Fruit fly (Drosophila melanogaster) whole organism, embryonic: ENCODE results near the gene Best4.

Experiments
- Adf1 ChIP-seq: fragments of 200-800 bp; sonication (Bioruptor generic); IDR thresholded peaks from 2 replicates; pipeline ENCODE4 v1.3.6; 2022; ENCODE audit warnings: missing biosample characterization, missing genetic modification characterization
- Blimp-1 ChIP-seq: fragments of 200-800 bp; sonication (Bioruptor generic); optimal IDR thresholded peaks from 3 replicates; lab custom pipeline; 2018; ENCODE audit warnings: missing biosample characterization, missing genetic modification characterization, mild to moderate bottlenecking, moderate library complexity, missing genetic modification reagents
- CG1024 ChIP-seq: fragments of 200-800 bp; sonication (Bioruptor generic); IDR thresholded peaks from 2 replicates; pipeline ENCODE4 v1.3.6; 2022; ENCODE audit warnings: missing biosample characterization, missing genetic modification characterization
- CG10431 ChIP-seq: fragments of 200-800 bp; sonication (Bioruptor generic); optimal IDR thresholded peaks from 3 replicates; lab custom pipeline; 2018; ENCODE audit warnings: missing biosample characterization, mild to moderate bottlenecking, missing genetic modification characterization
- CG11696 ChIP-seq: fragments of 200-800 bp; sonication (Bioruptor generic); IDR thresholded peaks from 2 replicates; pipeline ENCODE4 v1.3.6; 2022; ENCODE audit warnings: missing biosample characterization, missing genetic modification characterization
- CG12155 ChIP-seq: fragments of 200-800 bp; sonication (Bioruptor generic); optimal IDR thresholded peaks from 3 replicates; lab custom pipeline; 2016; ENCODE audit warnings: missing biosample characterization, missing genetic modification characterization
- CG15696 ChIP-seq: fragments of 200-800 bp; sonication (Bioruptor generic); optimal IDR thresholded peaks from 2 replicates; lab custom pipeline; 2019; ENCODE audit warnings: missing biosample characterization, mild to moderate bottlenecking, missing genetic modification characterization, moderate library complexity
- CG1602 ChIP-seq: fragments of 200-800 bp; sonication (Bioruptor generic); optimal IDR thresholded peaks from 3 replicates; lab custom pipeline; 2016; ENCODE audit warnings: missing biosample characterization, missing genetic modification characterization
- CG16813 ChIP-seq: fragments of 200-800 bp; sonication (Bioruptor generic); IDR thresholded peaks from 3 replicates; pipeline ENCODE4 v1.3.6; 2022; ENCODE audit warnings: missing biosample characterization, missing genetic modification characterization; ENCODE audit not compliant: partially characterized antibody
- CG2202 ChIP-seq: fragments of 200-800 bp; sonication (Bioruptor generic); optimal IDR thresholded peaks from 2 replicates; lab custom pipeline; 2018; ENCODE audit warnings: missing biosample characterization, mild to moderate bottlenecking, missing genetic modification characterization
- CG2678 ChIP-seq: fragments of 200-800 bp; sonication (Bioruptor generic); optimal IDR thresholded peaks from 3 replicates; lab custom pipeline; 2019; ENCODE audit warnings: missing biosample characterization, mild to moderate bottlenecking, missing genetic modification characterization, moderate library complexity
- CG3407 ChIP-seq: fragments of 200-800 bp; sonication (Bioruptor generic); optimal IDR thresholded peaks from 2 replicates; lab custom pipeline; 2018; ENCODE audit warnings: missing biosample characterization, mild to moderate bottlenecking, missing genetic modification characterization
- CG3847 ChIP-seq: fragments of 200-800 bp; sonication (Bioruptor generic); IDR thresholded peaks from 2 replicates; pipeline ENCODE4 v1.3.6; 2022; ENCODE audit warnings: missing biosample characterization, missing genetic modification characterization
- CG5245 ChIP-seq: fragments of 200-800 bp; sonication (Bioruptor generic); optimal IDR thresholded peaks from 3 replicates; lab custom pipeline; 2016; ENCODE audit warnings: missing biosample characterization, missing genetic modification characterization
- CG6813 ChIP-seq: fragments of 200-800 bp; sonication (Bioruptor generic); optimal IDR thresholded peaks from 2 replicates; lab custom pipeline; 2017; ENCODE audit warnings: missing biosample characterization, missing genetic modification characterization, mild to moderate bottlenecking, moderate library complexity, missing genetic modification reagents
- CG8281 ChIP-seq: fragments of 200-800 bp; sonication (Bioruptor generic); optimal IDR thresholded peaks from 2 replicates; lab custom pipeline; 2018; ENCODE audit warnings: missing biosample characterization, mild to moderate bottlenecking, missing genetic modification characterization, moderate library complexity
- CG9437 ChIP-seq: fragments of 200-800 bp; sonication (Bioruptor generic); optimal IDR thresholded peaks from 2 replicates; lab custom pipeline; 2018; ENCODE audit warnings: missing biosample characterization, mild to moderate bottlenecking, missing genetic modification characterization
- CG9876 ChIP-seq: fragments of 200-800 bp; sonication (Bioruptor generic); optimal IDR thresholded peaks from 2 replicates; lab custom pipeline; 2016; ENCODE audit warnings: missing biosample characterization, missing genetic modification characterization
- CG9932 ChIP-seq: fragments of 200-800 bp; sonication (Bioruptor generic); IDR thresholded peaks from 2 replicates; pipeline ENCODE4 v1.3.6; 2022; ENCODE audit warnings: missing biosample characterization, missing genetic modification characterization
- CkIIα-i1 ChIP-seq: fragments of 200-800 bp; sonication (Bioruptor generic); IDR thresholded peaks from 2 replicates; pipeline ENCODE4 v1.3.6; 2022; ENCODE audit warnings: missing biosample characterization, missing genetic modification characterization
- Dek ChIP-seq: fragments of 200-800 bp; sonication (Bioruptor generic); optimal IDR thresholded peaks from 3 replicates; lab custom pipeline; 2019; ENCODE audit warnings: missing biosample characterization, mild to moderate bottlenecking, missing genetic modification characterization, moderate library complexity
- Dip2 ChIP-seq: fragments of 200-800 bp; sonication (Bioruptor generic); IDR thresholded peaks from 2 replicates; pipeline ENCODE4 v1.3.6; 2022; ENCODE audit warnings: missing biosample characterization, missing genetic modification characterization
- HLH3B ChIP-seq: fragments of 200-800 bp; sonication (Bioruptor generic); IDR thresholded peaks from 2 replicates; pipeline ENCODE4 v1.3.6; 2022; ENCODE audit warnings: missing biosample characterization, missing genetic modification characterization
- Lim3 ChIP-seq: fragments of 200-800 bp; sonication (Bioruptor generic); IDR thresholded peaks from 2 replicates; pipeline ENCODE4 v1.3.6; 2022; ENCODE audit warnings: missing biosample characterization, missing genetic modification characterization
- Lpt ChIP-seq: fragments of >200 bp; optimal IDR thresholded peaks from 2 replicates; lab custom pipeline; 2018; ENCODE audit warnings: missing biosample characterization, missing genetic modification characterization
- Sox102F ChIP-seq: fragments of 200-800 bp; sonication (Bioruptor generic); optimal IDR thresholded peaks from 2 replicates; lab custom pipeline; 2018; ENCODE audit warnings: missing biosample characterization, mild to moderate bottlenecking, missing genetic modification characterization, moderate library complexity
- Sry-β ChIP-seq: fragments of 200-800 bp; sonication (Bioruptor generic); optimal IDR thresholded peaks from 2 replicates; lab custom pipeline; 2018; ENCODE audit warnings: missing biosample characterization, mild to moderate bottlenecking, missing genetic modification characterization, moderate library complexity
- Tbp ChIP-seq: fragments of >200 bp; optimal IDR thresholded peaks from 2 replicates; lab custom pipeline; 2018; ENCODE audit warnings: missing biosample characterization, missing genetic modification characterization
- Usf ChIP-seq: fragments of 200-800 bp; sonication (Bioruptor generic); optimal IDR thresholded peaks from 2 replicates; lab custom pipeline; 2017; ENCODE audit warnings: missing genotype, missing biosample characterization, missing genetic modification characterization
- Xbp1 ChIP-seq: fragments of 200-800 bp; sonication (Bioruptor generic); optimal IDR thresholded peaks from 3 replicates; lab custom pipeline; 2016; ENCODE audit warnings: missing biosample characterization, mild to moderate bottlenecking, missing genetic modification characterization
- ash1 ChIP-seq: fragments of 200-800 bp; sonication (Bioruptor generic); optimal IDR thresholded peaks from 2 replicates; lab custom pipeline; 2018; ENCODE audit warnings: missing biosample characterization, mild to moderate bottlenecking, missing genetic modification characterization
- ato ChIP-seq: fragments of 200-800 bp; sonication (Bioruptor generic); IDR thresholded peaks from 2 replicates; pipeline ENCODE4 v1.3.6; 2022; ENCODE audit warnings: missing biosample characterization, missing genetic modification characterization; ENCODE audit not compliant: partially characterized antibody
- bab2 ChIP-seq: fragments of 200-800 bp; sonication (Bioruptor generic); optimal IDR thresholded peaks from 2 replicates; lab custom pipeline; 2016; ENCODE audit warnings: missing biosample characterization, missing genetic modification characterization
- bowl ChIP-seq: fragments of 200-800 bp; sonication (Bioruptor generic); IDR thresholded peaks from 2 replicates; pipeline ENCODE4 v1.3.6; 2022; ENCODE audit warnings: missing biosample characterization, missing genetic modification characterization
- cas ChIP-seq: fragments of 200-800 bp; sonication (Bioruptor generic); IDR thresholded peaks from 2 replicates; pipeline ENCODE4 v1.3.6; 2022; ENCODE audit warnings: missing biosample characterization, missing genetic modification characterization
- dmrt99B ChIP-seq: fragments of 200-800 bp; sonication (Bioruptor generic); optimal IDR thresholded peaks from 2 replicates; lab custom pipeline; 2018; ENCODE audit warnings: missing biosample characterization, mild to moderate bottlenecking, missing genetic modification characterization, moderate library complexity
- gce ChIP-seq: fragments of 200-800 bp; sonication (Bioruptor generic); IDR thresholded peaks from 3 replicates; pipeline ENCODE4 v1.3.6; 2022; ENCODE audit warnings: missing biosample characterization, missing genetic modification characterization
- ham ChIP-seq: fragments of 200-800 bp; sonication (Bioruptor generic); IDR thresholded peaks from 2 replicates; pipeline ENCODE4 v1.3.6; 2022; ENCODE audit warnings: missing biosample characterization, missing genetic modification characterization
- hth ChIP-seq: fragments of >200 bp; optimal IDR thresholded peaks from 2 replicates; lab custom pipeline; 2017; ENCODE audit warnings: inconsistent platforms
- lola ChIP-seq, 3 experiments: fragments of >200 bp in 2 of 3; fragments of 200-800 bp in 1 of 3; sonication (Bioruptor generic) in 1 of 3; optimal IDR thresholded peaks; 2 replicates each; lab custom pipeline; 2017 to 2019; ENCODE audit warnings: missing biosample characterization in 3 of 3, missing genetic modification characterization in 3 of 3, mild to moderate bottlenecking in 1 of 3, moderate library complexity in 1 of 3
- onecut ChIP-seq: fragments of 200-800 bp; sonication (Bioruptor generic); IDR thresholded peaks from 2 replicates; pipeline ENCODE4 v1.3.6; 2022; ENCODE audit warnings: missing biosample characterization, missing genetic modification characterization
- peb ChIP-seq: fragments of 200-800 bp; sonication (Bioruptor generic); IDR thresholded peaks from 2 replicates; pipeline ENCODE4 v1.3.6; 2022; ENCODE audit warnings: missing biosample characterization, missing genetic modification characterization
- pho ChIP-seq: fragments of 200-800 bp; sonication (Bioruptor generic); optimal IDR thresholded peaks from 2 replicates; lab custom pipeline; 2016; ENCODE audit warnings: missing biosample characterization, missing genetic modification characterization
- run ChIP-seq: fragments of 200-800 bp; sonication (Bioruptor generic); optimal IDR thresholded peaks from 3 replicates; lab custom pipeline; 2018; ENCODE audit warnings: missing biosample characterization, mild to moderate bottlenecking, missing genetic modification characterization
- salm ChIP-seq: fragments of 200-800 bp; sonication (Bioruptor generic); optimal IDR thresholded peaks from 2 replicates; lab custom pipeline; 2018; ENCODE audit warnings: missing biosample characterization, mild to moderate bottlenecking, missing genetic modification characterization
- ssp ChIP-seq: fragments of 200-800 bp; sonication (Bioruptor generic); IDR thresholded peaks from 2 replicates; pipeline ENCODE4 v1.3.6; 2022; ENCODE audit warnings: missing biosample characterization, missing genetic modification characterization
- tap ChIP-seq: fragments of 200-800 bp; optimal IDR thresholded peaks from 3 replicates; lab custom pipeline; 2019; ENCODE audit warnings: missing biosample characterization, mild to moderate bottlenecking, missing genetic modification characterization, moderate library complexity
- twi ChIP-seq: fragments of 200-800 bp; optimal IDR thresholded peaks from 2 replicates; lab custom pipeline; 2019; ENCODE audit warnings: missing biosample characterization, mild to moderate bottlenecking, missing genetic modification characterization, moderate library complexity
- vnd ChIP-seq: fragments of 200-800 bp; sonication (Bioruptor generic); IDR thresholded peaks from 3 replicates; pipeline ENCODE4 v1.3.6; 2022; ENCODE audit warnings: missing biosample characterization, missing genetic modification characterization; ENCODE audit not compliant: partially characterized antibody
- wor ChIP-seq: fragments of 200-800 bp; sonication (Bioruptor generic); IDR thresholded peaks from 2 replicates; pipeline ENCODE4 v1.3.6; 2022; ENCODE audit warnings: missing biosample characterization, missing genetic modification characterization

The Best4 gene

dm6 chr3L:15347695-15348465 lies 49.1 kb downstream of the Best4 start (continued):
- TF ChIP-seq vnd (GFP tag; lab: Robert Waterston, UW) (no peak), run (peak; percentile 36), CG9876 (GFP tag; lab: Kevin White, UChicago) (no peak), CG6813 (GFP tag; lab: Kevin White, UChicago) (peak; percentile 69), Dek (tag; lab: Kevin White, UChicago) (peak; percentile 18), Xbp1 (GFP tag; lab: Kevin White, UChicago) (peak; percentile 54), CG8281 (tag; lab: Kevin White, UChicago) (peak; percentile 16), CG1024 (GFP tag; lab: Robert Waterston, UW) (no peak), CG9437 (peak; percentile 67), CG3407 (GFP tag; lab: Kevin White, UChicago) (peak; percentile 21), gce (GFP tag; lab: Robert Waterston, UW) (no peak), Dip2 (GFP tag; lab: Robert Waterston, UW) (no peak), dmrt99B (tag; lab: Kevin White, UChicago) (peak; percentile 79), Lim3 (GFP tag; lab: Robert Waterston, UW) (no peak), CG15696 (tag; lab: Kevin White, UChicago) (peak; percentile 93), peb (GFP tag; lab: Robert Waterston, UW) (no peak; the same call in 1 of the 2 replicates), ash1 (no peak), CG16813 (GFP tag; lab: Robert Waterston, UW) (no peak), twi (peak; percentile 71), salm (tag; lab: Kevin White, UChicago) (peak; percentile 24), CG2678 (tag; lab: Kevin White, UChicago) (peak; percentile 83), lola (GFP tag; optimal IDR thresholded peaks at IDR 0.05; lab: Kevin White, UChicago) (peak in 1 of 3 experiments; percentile 92), Tbp (no peak), HLH3B (no peak), Blimp-1 (GFP tag; lab: Kevin White, UChicago) (peak; percentile 66), CG3847 (peak; percentile 35; the same call in 1 of the 2 replicates), Adf1 (GFP tag; lab: Robert Waterston, UW) (no peak), Sry-β (GFP tag; lab: Kevin White, UChicago) (peak; percentile 6), CG12155 (GFP tag; lab: Kevin White, UChicago) (peak; percentile 27), Sox102F (peak; percentile 55), cas (no peak), Lpt (GFP tag; lab: Kevin White, UChicago) (no peak), bab2 (GFP tag; lab: Kevin White, UChicago) (no peak), bowl (no peak), onecut (peak; percentile 28), CkIIα-i1 (GFP tag; lab: Robert Waterston, UW) (no peak), ham (GFP tag; lab: Robert Waterston, UW) (no peak), tap (tag; lab: Kevin White, UChicago) (peak; percentile 58), CG2202 (tag; lab: Kevin White, UChicago) (peak; percentile 51), CG11696 (peak; percentile 90), CG1602 (GFP tag; lab: Kevin White, UChicago) (peak; percentile 54), pho (GFP tag; lab: Kevin White, UChicago) (no peak), hth (lab: Kevin White, UChicago) (no peak), CG10431 (GFP tag; lab: Kevin White, UChicago) (peak; percentile 40), Usf (peak; percentile 71), CG5245 (GFP tag; lab: Kevin White, UChicago) (peak; percentile 34), ssp (GFP tag; lab: Robert Waterston, UW) (0 out of 2 replicates have a peak, but pooled peaks have one; percentile 23), wor (GFP tag; lab: Robert Waterston, UW) (0 out of 2 replicates have a peak, but pooled peaks have one; percentile 19), CG9932 (no peak), ato (GFP tag; lab: Robert Waterston, UW) (no peak)
